Worm (Caenorhabditis elegans): ENCODE measurements around the gene seb-3.

The seb-3 gene

ce11 chrX:15026008-15026407, at the start of gene seb-3:
Gene seb-3 (plus strand): TSS chrX:15026308.
- TF ChIP-seq K11D2.4 (GFP tag; IDR thresholded peaks at IDR 0.05) (no peak), chd-7 (tag; optimal IDR thresholded peaks at IDR 0.05) (no peak), snpc-1.3 (tag; optimal IDR thresholded peaks at IDR 0.05; ENCODE audit: insufficient read depth) (no peak), F22D6.2 (tag; optimal IDR thresholded peaks at IDR 0.05) (no peak), Y67H2A.10 (GFP tag; conservative IDR thresholded peaks at IDR 0.05) (no peak), efl-1 (GFP tag; optimal IDR thresholded peaks at IDR 0.05) (no peak), ets-4 (GFP tag; optimal IDR thresholded peaks at IDR 0.05) (no peak)

ce11 chrX:14976840-14977534, 49.1 kb upstream of the seb-3 start:
- TF ChIP-seq attf-3 (GFP tag; conservative IDR thresholded peaks at IDR 0.05) (no peak), dpl-1 (GFP tag; optimal IDR thresholded peaks at IDR 0.05) (no peak), snpc-1.3 (tag; optimal IDR thresholded peaks at IDR 0.05; ENCODE audit: insufficient read depth) (peak; percentile 15), B0261.1 (tag; optimal IDR thresholded peaks at IDR 0.05) (peak; percentile 62), snpc-4 (GFP tag; optimal IDR thresholded peaks at IDR 0.05) (peak; percentile 62), snpc-4 (tag; optimal IDR thresholded peaks at IDR 0.05) (peak in 1 of 4 experiments; percentile 54), repo-1 (tag; optimal IDR thresholded peaks at IDR 0.05) (no peak), hsf-1 (GFP tag; IDR thresholded peaks at IDR 0.05) (0 out of 2 replicates have a peak, but pooled peaks have one; percentile 21), pbrm-1 (GFP tag; IDR thresholded peaks at IDR 0.05) (peak; percentile 61), rpc-1 (optimal IDR thresholded peaks at IDR 0.05) (peak; percentile 55), rpc-1 (tag; optimal IDR thresholded peaks at IDR 0.05) (peak; percentile 81), hmg-1.2 (GFP tag; IDR thresholded peaks at IDR 0.05) (peak; percentile 35), lir-1 (GFP tag; conservative IDR thresholded peaks at IDR 0.05) (0 out of 2 replicates have a peak, but pooled peaks have one; percentile 34), D2030.7 (GFP tag; IDR thresholded peaks at IDR 0.05) (peak; percentile 36; the same call in 1 of the 2 replicates), hmg-20 (GFP tag; IDR thresholded peaks at IDR 0.05) (no peak), hrde-1 (tag; optimal IDR thresholded peaks at IDR 0.05; ENCODE audit: borderline replicate concordance) (peak; percentile 47), tbp1 (GFP tag; optimal IDR thresholded peaks at IDR 0.05) (peak; percentile 84), Y95B8A.8 (GFP tag; IDR thresholded peaks at IDR 0.05) (no peak), lin-26 (GFP tag; IDR thresholded peaks at IDR 0.05) (0 out of 2 replicates have a peak, but pooled peaks have one; percentile 44)

ce11 chrX:14978756-14979155, 47.4 kb upstream of the seb-3 start:
- no peak for TF ChIP-seq cebp-1 (GFP tag; IDR thresholded peaks at IDR 0.05)
- TF ChIP-seq cebp-1 (tag; optimal IDR thresholded peaks at IDR 0.05) = peak; percentile 49
- peak; percentile 39 for TF ChIP-seq nhr-80 (tag; optimal IDR thresholded peaks at IDR 0.05)
- TF ChIP-seq zim-3 (tag; optimal IDR thresholded peaks at IDR 0.05) = no peak
- TF ChIP-seq ekl-4 (GFP tag; IDR thresholded peaks at IDR 0.05) = no peak
- no peak for TF ChIP-seq K11D2.4 (GFP tag; IDR thresholded peaks at IDR 0.05)
- TF ChIP-seq madf-10 (tag; optimal IDR thresholded peaks at IDR 0.05) = no peak
- TF ChIP-seq ama-1 (optimal IDR thresholded peaks at IDR 0.05) = peak; percentile 57
- TF ChIP-seq ama-1 (GFP tag; optimal IDR thresholded peaks at IDR 0.05) = no peak
- TF ChIP-seq die-1 (tag; optimal IDR thresholded peaks at IDR 0.05) = no peak
- TF ChIP-seq lin-40 (tag; optimal IDR thresholded peaks at IDR 0.05) = peak; percentile 60
- TF ChIP-seq hrde-1 (tag; optimal IDR thresholded peaks at IDR 0.05; ENCODE audit: borderline replicate concordance) = no peak
- no peak for TF ChIP-seq akir-1 (GFP tag; optimal IDR thresholded peaks at IDR 0.05)
- TF ChIP-seq efl-1 (GFP tag; optimal IDR thresholded peaks at IDR 0.05) = no peak
- TF ChIP-seq lin-35 (GFP tag; optimal IDR thresholded peaks at IDR 0.05) = peak in 1 of 3 experiments; percentile 3
- no peak for TF ChIP-seq Y79H2A.3 (GFP tag; conservative IDR thresholded peaks at IDR 0.05)
- peak; percentile 29; the same call in 1 of the 2 replicates for TF ChIP-seq hmg-1.2 (GFP tag; IDR thresholded peaks at IDR 0.05)
- TF ChIP-seq let-607 (tag; optimal IDR thresholded peaks at IDR 0.05) = peak in 1 of 2 experiments; percentile 10
- no peak for TF ChIP-seq hlh-26 (GFP tag; conservative IDR thresholded peaks at IDR 0.05)
- TF ChIP-seq ztf-26 (tag; optimal IDR thresholded peaks at IDR 0.05) = peak; percentile 30
- peak; percentile 47 for TF ChIP-seq ZK185.1 (tag; optimal IDR thresholded peaks at IDR 0.05; ENCODE audit: poor library complexity, severe bottlenecking)
- TF ChIP-seq snpc-4 (GFP tag; optimal IDR thresholded peaks at IDR 0.05) = no peak
- TF ChIP-seq snpc-4 (tag; optimal IDR thresholded peaks at IDR 0.05) = peak in 1 of 4 experiments; percentile 23
- TF ChIP-seq Y56A3A.18 (GFP tag; IDR thresholded peaks at IDR 0.05) = no peak
- no peak for TF ChIP-seq lsy-27 (tag; optimal IDR thresholded peaks at IDR 0.05; ENCODE audit: borderline replicate concordance, insufficient read depth)

Data from whole organism, young adult.